Fruit fly (Drosophila melanogaster): ENCODE data around the gene Cyp6a16.

- TF ChIP-seq CG1602 (GFP tag; optimal IDR thresholded peaks at IDR 0.05), result peak; percentile 2
- no peak for TF ChIP-seq psq (GFP tag; optimal IDR thresholded peaks at IDR 0.05)
- TF ChIP-seq CG6175 (GFP tag; IDR thresholded peaks at IDR 0.05), result no peak
- no peak for TF ChIP-seq Nf-YC (tag; optimal IDR thresholded peaks at IDR 0.05)
- TF ChIP-seq CG33213 (GFP tag; optimal IDR thresholded peaks at IDR 0.05), result no peak
- no peak for TF ChIP-seq Nf-YA (GFP tag; IDR thresholded peaks at IDR 0.05)
- TF ChIP-seq CG10147 (GFP tag; optimal IDR thresholded peaks at IDR 0.05), result peak; percentile 19
- TF ChIP-seq CG17361 (GFP tag; IDR thresholded peaks at IDR 0.05), result no peak
- no peak for TF ChIP-seq CG5180 (GFP tag; optimal IDR thresholded peaks at IDR 0.05)
- TF ChIP-seq ttk (GFP tag; IDR thresholded peaks at IDR 0.05), result 0 out of 2 replicates have a peak, but pooled peaks have one; percentile 20
- no peak for TF ChIP-seq Poxn (GFP tag; IDR thresholded peaks at IDR 0.05)
- no peak for TF ChIP-seq CG3407 (GFP tag; optimal IDR thresholded peaks at IDR 0.05)
These were observed 13.5 kb downstream of the Cyp6a16 start for dm6 chr2L:5610108-5610507.

All from whole organism, embryonic.